Worm (Caenorhabditis elegans) whole organism, L3 larva: ENCODE data around the gene col-143.
A peak's percentile ranks its signal among the peaks of the same experiment; 100 is the strongest.

Experiments used
- R02D3.7 ChIP-seq: fragments of 150-350 bp; optimal IDR thresholded peaks from 2 replicates; lab custom pipeline; 2014; ENCODE audit warnings: missing biosample characterization, missing genetic modification characterization
- ZK546.5 ChIP-seq: sonication (generic microtip); optimal IDR thresholded peaks from 2 replicates; lab custom pipeline; 2017; ENCODE audit warnings: missing biosample characterization, missing genetic modification characterization
- aly-2 ChIP-seq: fragments of 150-350 bp; optimal IDR thresholded peaks from 2 replicates; lab custom pipeline; 2014; ENCODE audit warnings: missing biosample characterization, missing genetic modification characterization
- ama-1 ChIP-seq: fragments of 150-350 bp; optimal IDR thresholded peaks from 2 replicates; lab custom pipeline; 2018
- ceh-16 ChIP-seq: sonication (generic microtip); optimal IDR thresholded peaks from 2 replicates; lab custom pipeline; 2017; ENCODE audit warnings: missing biosample characterization, missing genetic modification characterization
- ceh-28 ChIP-seq: fragments of 150-350 bp; optimal IDR thresholded peaks from 2 replicates; lab custom pipeline; 2014; ENCODE audit warnings: missing biosample characterization, missing genetic modification reagents, missing genetic modification characterization
- ceh-82 ChIP-seq: fragments of 150-350 bp; optimal IDR thresholded peaks from 2 replicates; lab custom pipeline; 2014; ENCODE audit warnings: missing biosample characterization, missing genetic modification characterization
- ceh-9 ChIP-seq: sonication (generic microtip); optimal IDR thresholded peaks from 2 replicates; lab custom pipeline; 2018; ENCODE audit warnings: missing biosample characterization, missing genetic modification characterization
- daf-12 ChIP-seq: fragments of 150-350 bp; optimal IDR thresholded peaks from 2 replicates; lab custom pipeline; 2014; ENCODE audit warnings: missing biosample characterization, missing genetic modification reagents, missing genetic modification characterization
- egl-27 ChIP-seq: sonication (generic microtip); optimal IDR thresholded peaks from 4 replicates; lab custom pipeline; 2017; ENCODE audit warnings: missing biosample characterization, missing genetic modification reagents, missing genetic modification characterization
- egl-5 ChIP-seq: fragments of 150-350 bp; optimal IDR thresholded peaks from 2 replicates; lab custom pipeline; 2017; ENCODE audit warnings: missing biosample characterization, missing genetic modification reagents, missing genetic modification characterization, inconsistent platforms
- elt-1 ChIP-seq: fragments of 150-350 bp; optimal IDR thresholded peaks from 2 replicates; lab custom pipeline; 2014; ENCODE audit warnings: missing biosample characterization, missing genetic modification characterization
- elt-3 ChIP-seq, 3 experiments: fragments of 150-350 bp in 1 of 3; sonication (generic microtip) in 2 of 3; optimal IDR thresholded peaks; 2 replicates in 2 of 3; 4 replicates in 1 of 3; lab custom pipeline; 2014 to 2017; ENCODE audit warnings: missing biosample characterization in 3 of 3, missing genetic modification characterization in 3 of 3
- eor-1 ChIP-seq, 2 experiments: fragments of 150-350 bp; optimal IDR thresholded peaks; 2 replicates each; lab custom pipeline; 2014 to 2018; ENCODE audit warnings: missing biosample characterization in 2 of 2, missing genetic modification characterization in 2 of 2
- fkh-10 ChIP-seq: sonication (generic microtip); optimal IDR thresholded peaks from 2 replicates; lab custom pipeline; 2017; ENCODE audit warnings: missing biosample characterization, missing genetic modification reagents, missing genetic modification characterization
- hmg-11 ChIP-seq: sonication (generic microtip); optimal IDR thresholded peaks from 2 replicates; lab custom pipeline; 2016; ENCODE audit warnings: missing genetic modification characterization, missing compliant biosample characterization
- jun-1 ChIP-seq: fragments of 150-350 bp; optimal IDR thresholded peaks from 2 replicates; lab custom pipeline; 2014; ENCODE audit warnings: missing biosample characterization, missing genetic modification reagents, missing genetic modification characterization
- lin-15B ChIP-seq: fragments of 150-350 bp; optimal IDR thresholded peaks from 2 replicates; lab custom pipeline; 2014; ENCODE audit warnings: missing biosample characterization, missing genetic modification characterization
- lin-39 ChIP-seq: fragments of 150-350 bp; optimal IDR thresholded peaks from 2 replicates; lab custom pipeline; 2018; ENCODE audit warnings: missing biosample characterization, missing genetic modification reagents, missing genetic modification characterization
- lsy-12 ChIP-seq: sonication (generic microtip); optimal IDR thresholded peaks from 2 replicates; lab custom pipeline; 2016; ENCODE audit warnings: mild to moderate bottlenecking, missing genetic modification characterization, missing compliant biosample characterization
- mdl-1 ChIP-seq: fragments of 150-350 bp; optimal IDR thresholded peaks from 2 replicates; lab custom pipeline; 2014; ENCODE audit warnings: missing biosample characterization, missing genetic modification characterization
- mml-1 ChIP-seq: fragments of 150-350 bp; sonication (generic microtip); optimal IDR thresholded peaks from 3 replicates; lab custom pipeline; 2014; ENCODE audit warnings: missing biosample characterization, missing genetic modification characterization
- nfya-1 ChIP-seq: sonication (generic microtip); optimal IDR thresholded peaks from 2 replicates; lab custom pipeline; 2017; ENCODE audit warnings: missing genetic modification characterization, mild to moderate bottlenecking, missing compliant biosample characterization, antibody characterized with exemption, moderate library complexity; ENCODE audit not compliant: insufficient read depth
- nhr-11 ChIP-seq: fragments of 150-350 bp; optimal IDR thresholded peaks from 2 replicates; lab custom pipeline; 2014; ENCODE audit warnings: missing biosample characterization, missing genetic modification characterization
- nhr-23 ChIP-seq: fragments of 150-350 bp; optimal IDR thresholded peaks from 2 replicates; lab custom pipeline; 2014; ENCODE audit warnings: missing biosample characterization, missing genetic modification reagents, missing genetic modification characterization
- nhr-237 ChIP-seq: fragments of 150-350 bp; optimal IDR thresholded peaks from 2 replicates; lab custom pipeline; 2014; ENCODE audit warnings: missing biosample characterization, missing genetic modification characterization
- nhr-25 ChIP-seq: sonication (generic microtip); optimal IDR thresholded peaks from 2 replicates; lab custom pipeline; 2017; ENCODE audit warnings: missing biosample characterization, missing genetic modification characterization
- nhr-28 ChIP-seq: fragments of 150-350 bp; optimal IDR thresholded peaks from 2 replicates; lab custom pipeline; 2014; ENCODE audit warnings: missing biosample characterization, missing genetic modification characterization
- nhr-43 ChIP-seq: sonication (generic microtip); optimal IDR thresholded peaks from 2 replicates; lab custom pipeline; 2016; ENCODE audit warnings: mild to moderate bottlenecking, missing genetic modification characterization, missing compliant biosample characterization; ENCODE audit not compliant: poor library complexity, severe bottlenecking
- nhr-67 ChIP-seq: fragments of 150-350 bp; optimal IDR thresholded peaks from 2 replicates; lab custom pipeline; 2014; ENCODE audit warnings: missing biosample characterization, missing genetic modification characterization
- nhr-76 ChIP-seq: fragments of 150-350 bp; sonication (generic microtip); optimal IDR thresholded peaks from 5 replicates; lab custom pipeline; 2014; ENCODE audit warnings: missing biosample characterization, missing genetic modification characterization
- nhr-77 ChIP-seq: fragments of 150-350 bp; optimal IDR thresholded peaks from 2 replicates; lab custom pipeline; 2014; ENCODE audit warnings: missing biosample characterization, missing genetic modification characterization
- pha-4 ChIP-seq: fragments of 150-350 bp; optimal IDR thresholded peaks from 2 replicates; lab custom pipeline; 2014; ENCODE audit warnings: missing biosample characterization, missing genetic modification reagents, missing genetic modification characterization
- pqm-1 ChIP-seq: fragments of 150-350 bp; optimal IDR thresholded peaks from 2 replicates; lab custom pipeline; 2017; ENCODE audit warnings: missing biosample characterization, missing genetic modification characterization, inconsistent platforms
- sea-2 ChIP-seq: fragments of 150-350 bp; sonication (generic microtip); optimal IDR thresholded peaks from 4 replicates; lab custom pipeline; 2014; ENCODE audit warnings: missing biosample characterization, missing genetic modification reagents, missing genetic modification characterization
- skn-1 ChIP-seq: fragments of 150-350 bp; optimal IDR thresholded peaks from 2 replicates; lab custom pipeline; 2014; ENCODE audit warnings: missing biosample characterization, missing genetic modification characterization
- snpc-4 ChIP-seq: fragments of 150-350 bp; optimal IDR thresholded peaks from 2 replicates; lab custom pipeline; 2014; ENCODE audit warnings: missing biosample characterization, missing genetic modification characterization
- tbx-2 ChIP-seq: sonication (generic microtip); optimal IDR thresholded peaks from 2 replicates; lab custom pipeline; 2016; ENCODE audit warnings: mild to moderate bottlenecking, missing genetic modification characterization, missing compliant biosample characterization
- unc-39 ChIP-seq: sonication (generic microtip); optimal IDR thresholded peaks from 4 replicates; lab custom pipeline; 2017; ENCODE audit warnings: missing biosample characterization, missing genetic modification characterization
- unc-62 ChIP-seq: fragments of 150-350 bp; sonication (generic microtip); optimal IDR thresholded peaks from 4 replicates; lab custom pipeline; 2014; ENCODE audit warnings: missing biosample characterization, missing genetic modification reagents, missing genetic modification characterization
- zag-1 ChIP-seq: fragments of 150-350 bp; optimal IDR thresholded peaks from 2 replicates; lab custom pipeline; 2014; ENCODE audit warnings: missing biosample characterization, missing genetic modification characterization
- ztf-11 ChIP-seq: fragments of 150-350 bp; optimal IDR thresholded peaks from 2 replicates; lab custom pipeline; 2014; ENCODE audit warnings: missing biosample characterization, missing genetic modification characterization
- ztf-4 ChIP-seq: fragments of 150-350 bp; optimal IDR thresholded peaks from 2 replicates; lab custom pipeline; 2014; ENCODE audit warnings: missing biosample characterization, missing genetic modification characterization

The col-143 gene

DNA sequence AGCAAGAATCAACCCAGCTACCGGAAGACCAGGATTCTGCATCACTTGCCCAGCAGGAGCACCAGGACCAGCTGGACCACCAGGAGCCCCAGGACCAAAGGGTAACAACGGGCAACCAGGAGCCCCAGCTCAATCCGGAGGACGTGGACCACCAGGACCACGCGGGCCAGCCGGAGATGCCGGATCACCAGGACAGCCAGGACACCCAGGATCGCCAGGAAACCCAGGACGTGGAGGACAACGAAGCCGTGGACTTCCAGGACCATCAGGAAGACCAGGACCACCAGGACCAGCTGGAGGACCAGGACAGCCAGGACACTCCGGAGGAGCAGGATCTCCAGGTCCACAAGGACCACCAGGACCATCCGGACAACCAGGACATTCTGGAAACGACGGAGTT is 3.9 kb upstream of the col-143 start:
- TF ChIP-seq pha-4 (tag; lab: Kevin White, UChicago) (no peak), egl-27 (no peak), ceh-82 (tag; lab: Kevin White, UChicago) (no peak), mdl-1 (tag; lab: Kevin White, UChicago) (no peak), elt-1 (tag; lab: Kevin White, UChicago) (no peak), sea-2 (GFP tag; lab: Kevin White, UChicago) (no peak), unc-39 (tag; lab: Kevin White, UChicago) (no peak), nhr-28 (no peak), jun-1 (tag; lab: Kevin White, UChicago) (no peak), nhr-237 (tag; lab: Kevin White, UChicago) (no peak), hmg-11 (no peak), ztf-4 (no peak), ceh-28 (tag; lab: Kevin White, UChicago) (no peak), ceh-9 (tag; lab: Kevin White, UChicago) (no peak), nhr-25 (tag; lab: Kevin White, UChicago) (no peak)
- TF ChIP-seq, all 47 proteins: peak for 0

- TF ChIP-seq sea-2 (GFP tag; lab: Kevin White, UChicago) (no peak), zag-1 (tag; lab: Kevin White, UChicago) (no peak), fkh-10 (GFP tag; lab: Kevin White, UChicago) (no peak), unc-39 (tag; lab: Kevin White, UChicago) (no peak)
Observed at ce11 chrV:6836036-6836435, 601 bp downstream of the col-143 start.

ce11 chrV:6838599-6838998 is 3.2 kb downstream of the col-143 start, which contains the start of gene T15B7.15:
Gene T15B7.15, minus strand, starts transcription at chrV:6838665.
- TF ChIP-seq snpc-4 (tag; lab: Kevin White, UChicago) (no peak), pha-4 (tag; lab: Kevin White, UChicago) (peak; percentile 51), lsy-12 (tag; lab: Kevin White, UChicago) (no peak), lin-15B (tag; lab: Kevin White, UChicago) (peak; percentile 57), eor-1 (tag; optimal IDR thresholded peaks at IDR 0.05; lab: Kevin White, UChicago) (no peak), nhr-28 (no peak), ZK546.5 (tag; lab: Kevin White, UChicago) (no peak), nhr-237 (tag; lab: Kevin White, UChicago) (no peak), daf-12 (tag; lab: Kevin White, UChicago) (no peak), fkh-10 (GFP tag; lab: Kevin White, UChicago) (no peak), nhr-77 (tag; lab: Kevin White, UChicago) (no peak), nhr-25 (tag; lab: Kevin White, UChicago) (no peak), ama-1 (no peak), R02D3.7 (tag; lab: Kevin White, UChicago) (peak; percentile 96), ztf-11 (tag; lab: Kevin White, UChicago) (no peak), elt-3 (tag; optimal IDR thresholded peaks at IDR 0.05; lab: Kevin White, UChicago) (no peak), unc-62 (no peak), nhr-11 (tag; lab: Kevin White, UChicago) (no peak), tbx-2 (tag; lab: Kevin White, UChicago) (no peak), egl-5 (tag; lab: Kevin White, UChicago) (no peak), jun-1 (tag; lab: Kevin White, UChicago) (no peak), egl-27 (no peak), mml-1 (tag; lab: Kevin White, UChicago) (no peak), unc-39 (tag; lab: Kevin White, UChicago) (no peak), nhr-23 (tag; lab: Kevin White, UChicago) (peak; percentile 43), nhr-67 (no peak), hmg-11 (peak; percentile 20), aly-2 (no peak), pqm-1 (tag; lab: Kevin White, UChicago) (no peak), zag-1 (tag; lab: Kevin White, UChicago) (no peak), nfya-1 (tag; lab: Kevin White, UChicago) (peak; percentile 44), skn-1 (no peak), ceh-16 (tag; lab: Kevin White, UChicago) (no peak), ceh-9 (tag; lab: Kevin White, UChicago) (no peak), elt-1 (tag; lab: Kevin White, UChicago) (no peak), nhr-76 (tag; lab: Kevin White, UChicago) (no peak), lin-39 (tag; lab: Kevin White, UChicago) (no peak), ztf-4 (no peak), mdl-1 (tag; lab: Kevin White, UChicago) (no peak), ceh-28 (tag; lab: Kevin White, UChicago) (no peak), nhr-43 (tag; lab: Kevin White, UChicago) (no peak)
- TF ChIP-seq, all 47 proteins: peak for 6
